Worm (Caenorhabditis elegans) whole organism, mixed stage, embryonic: ENCODE results near the gene dap-3.

Experiments
- nhr-12 ChIP-seq: fragments of 150-350 bp; optimal IDR thresholded peaks from 2 replicates; lab custom pipeline; 2014; ENCODE audit warnings: missing biosample characterization, missing genetic modification characterization
- pha-4 ChIP-seq: fragments of 150-350 bp; optimal IDR thresholded peaks from 2 replicates; lab custom pipeline; 2018; ENCODE audit warnings: missing biosample characterization, missing genetic modification reagents, missing genetic modification characterization
- sem-2 ChIP-seq: fragments of 200-800 bp; sonication (Bioruptor generic); optimal IDR thresholded peaks from 2 replicates; lab custom pipeline; 2018; ENCODE audit warnings: mild to moderate bottlenecking, missing genetic modification characterization, missing compliant biosample characterization
- sptf-1 ChIP-seq: sonication (generic microtip); optimal IDR thresholded peaks from 2 replicates; lab custom pipeline; 2017; ENCODE audit warnings: mild to moderate bottlenecking, missing genetic modification characterization, moderate library complexity, missing compliant biosample characterization

- peak; percentile 68 for TF ChIP-seq nhr-12 (tag; lab: Kevin White, UChicago)
- TF ChIP-seq sptf-1 (tag; lab: Kevin White, UChicago) = peak; percentile 97
- peak; percentile 30 for TF ChIP-seq sem-2 (GFP tag; lab: Kevin White, UChicago)
- peak; percentile 98 for TF ChIP-seq pha-4 (tag; lab: Kevin White, UChicago)
Observed at ce11 chrII:10563368-10563767, 17.6 kb upstream of the dap-3 start, which contains the start of gene cdc-48.1.
